Fruit fly (Drosophila melanogaster) whole organism, embryonic: ENCODE data around the gene Mco4.

Experiments
- Abd-B ChIP-seq: fragments of 200-800 bp; sonication (Bioruptor generic); optimal IDR thresholded peaks from 2 replicates; lab custom pipeline; 2018; ENCODE audit warnings: missing biosample characterization, mild to moderate bottlenecking, missing genetic modification characterization, moderate library complexity
- Aef1 ChIP-seq: fragments of 200-800 bp; sonication (Bioruptor generic); IDR thresholded peaks from 3 replicates; pipeline ENCODE4 v1.3.6; 2022; ENCODE audit warnings: missing biosample characterization, missing genetic modification characterization
- Atf6 ChIP-seq: fragments of 200-800 bp; sonication (Bioruptor generic); IDR thresholded peaks from 2 replicates; pipeline ENCODE4 v1.3.6; 2022; ENCODE audit warnings: missing biosample characterization, missing genetic modification characterization
- Bgb ChIP-seq: fragments of 200-800 bp; sonication (Bioruptor generic); IDR thresholded peaks from 2 replicates; pipeline ENCODE4 v1.3.6; 2022; ENCODE audit warnings: missing biosample characterization, missing genetic modification characterization; ENCODE audit not compliant: partially characterized antibody
- CG11247 ChIP-seq: fragments of 200-800 bp; sonication (Bioruptor generic); IDR thresholded peaks from 2 replicates; pipeline ENCODE4 v1.3.6; 2022; ENCODE audit warnings: missing biosample characterization, missing genetic modification characterization
- CG11504 ChIP-seq: fragments of 200-800 bp; sonication (Bioruptor generic); optimal IDR thresholded peaks from 3 replicates; lab custom pipeline; 2019; ENCODE audit warnings: missing biosample characterization, mild to moderate bottlenecking, missing genetic modification characterization, moderate library complexity
- CG11695 ChIP-seq: fragments of 200-800 bp; sonication (Bioruptor generic); IDR thresholded peaks from 3 replicates; pipeline ENCODE4 v1.3.6; 2022; ENCODE audit warnings: missing biosample characterization, missing genetic modification characterization
- CG1233 ChIP-seq: fragments of 200-800 bp; sonication (Bioruptor generic); optimal IDR thresholded peaks from 4 replicates; lab custom pipeline; 2018; ENCODE audit warnings: missing biosample characterization, mild to moderate bottlenecking, missing genetic modification characterization
- CG12744 ChIP-seq: fragments of 200-800 bp; sonication (Bioruptor generic); optimal IDR thresholded peaks from 2 replicates; lab custom pipeline; 2016; ENCODE audit warnings: missing biosample characterization, missing genetic modification characterization
- CG3281 ChIP-seq: fragments of 200-800 bp; sonication (Bioruptor generic); optimal IDR thresholded peaks from 3 replicates; lab custom pipeline; 2017; ENCODE audit warnings: missing biosample characterization, mild to moderate bottlenecking, missing genetic modification characterization
- CG34224 ChIP-seq: fragments of 200-800 bp; sonication (Bioruptor generic); IDR thresholded peaks from 3 replicates; pipeline ENCODE4 v1.3.6; 2022; ENCODE audit warnings: missing biosample characterization, missing genetic modification characterization; ENCODE audit not compliant: partially characterized antibody
- CG4328 ChIP-seq: fragments of 200-800 bp; sonication (Bioruptor generic); optimal IDR thresholded peaks from 3 replicates; lab custom pipeline; 2017; ENCODE audit warnings: missing biosample characterization, missing genetic modification reagents, missing genetic modification characterization
- CG6254 ChIP-seq: fragments of 200-800 bp; sonication (Bioruptor generic); optimal IDR thresholded peaks from 3 replicates; lab custom pipeline; 2017; ENCODE audit warnings: mild to moderate bottlenecking, missing biosample characterization, missing genetic modification reagents, missing genetic modification characterization
- CG6272 ChIP-seq: fragments of 200-800 bp; sonication (Bioruptor generic); IDR thresholded peaks from 2 replicates; pipeline ENCODE4 v1.3.6; 2022; ENCODE audit warnings: missing biosample characterization, missing genetic modification characterization
- CG6765 ChIP-seq: fragments of 200-800 bp; sonication (Bioruptor generic); optimal IDR thresholded peaks from 3 replicates; lab custom pipeline; 2017; ENCODE audit warnings: missing biosample characterization, mild to moderate bottlenecking, missing genetic modification characterization
- CG6791 ChIP-seq: fragments of 200-800 bp; sonication (Bioruptor generic); IDR thresholded peaks from 3 replicates; pipeline ENCODE4 v1.3.6; 2022; ENCODE audit warnings: missing biosample characterization, missing genetic modification characterization; ENCODE audit not compliant: partially characterized antibody
- CG6854 ChIP-seq: fragments of 200-800 bp; sonication (Bioruptor generic); optimal IDR thresholded peaks from 3 replicates; lab custom pipeline; 2017; ENCODE audit warnings: missing biosample characterization, mild to moderate bottlenecking, missing genetic modification characterization
- CG7271 ChIP-seq: fragments of 200-800 bp; sonication (Bioruptor generic); optimal IDR thresholded peaks from 2 replicates; lab custom pipeline; 2018; ENCODE audit warnings: missing biosample characterization, mild to moderate bottlenecking, missing genetic modification characterization, moderate library complexity
- CG8944 ChIP-seq: fragments of 200-800 bp; sonication (Bioruptor generic); optimal IDR thresholded peaks from 3 replicates; lab custom pipeline; 2016; ENCODE audit warnings: missing biosample characterization, missing genetic modification characterization
- CHES-1-like ChIP-seq: fragments of 200-800 bp; sonication (Bioruptor generic); optimal IDR thresholded peaks from 2 replicates; lab custom pipeline; 2016; ENCODE audit warnings: missing biosample characterization, missing genetic modification characterization
- Drgx ChIP-seq: fragments of 200-800 bp; sonication (Bioruptor generic); IDR thresholded peaks from 2 replicates; pipeline ENCODE4 v1.3.6; 2022; ENCODE audit warnings: missing biosample characterization, missing genetic modification characterization
- E2f1 ChIP-seq: fragments of 200-800 bp; sonication (Bioruptor generic); IDR thresholded peaks from 2 replicates; pipeline ENCODE4 v1.3.6; 2022; ENCODE audit warnings: missing biosample characterization, missing genetic modification characterization
- Fer3 ChIP-seq: fragments of 200-800 bp; sonication (Bioruptor generic); optimal IDR thresholded peaks from 2 replicates; lab custom pipeline; 2018; ENCODE audit warnings: missing biosample characterization, mild to moderate bottlenecking, missing genetic modification characterization, moderate library complexity
- Gsc ChIP-seq: fragments of 200-800 bp; sonication (Bioruptor generic); IDR thresholded peaks from 2 replicates; pipeline ENCODE4 v1.3.6; 2022; ENCODE audit warnings: missing biosample characterization, missing genetic modification characterization
- Hand ChIP-seq: fragments of 200-800 bp; sonication (Bioruptor generic); optimal IDR thresholded peaks from 2 replicates; lab custom pipeline; 2017; ENCODE audit warnings: mild to moderate bottlenecking, missing biosample characterization, missing genetic modification reagents, missing genetic modification characterization
- Hr39 ChIP-seq: fragments of >200 bp; optimal IDR thresholded peaks from 2 replicates; lab custom pipeline; 2017
- Nf-YA ChIP-seq: fragments of 200-800 bp; sonication (Bioruptor generic); IDR thresholded peaks from 2 replicates; pipeline ENCODE4 v1.3.6; 2022; ENCODE audit warnings: missing biosample characterization, missing genetic modification characterization
- Side ChIP-seq: fragments of 200-800 bp; sonication (Bioruptor generic); optimal IDR thresholded peaks from 2 replicates; lab custom pipeline; 2016; ENCODE audit warnings: missing biosample characterization, missing genetic modification characterization
- YL-1 ChIP-seq: fragments of 200-800 bp; sonication (Bioruptor generic); optimal IDR thresholded peaks from 3 replicates; lab custom pipeline; 2017; ENCODE audit warnings: missing biosample characterization, mild to moderate bottlenecking, missing genetic modification characterization
- ac ChIP-seq: fragments of 200-800 bp; sonication (Bioruptor generic); optimal IDR thresholded peaks from 3 replicates; lab custom pipeline; 2017; ENCODE audit warnings: missing biosample characterization, mild to moderate bottlenecking, missing genetic modification characterization
- btn ChIP-seq: fragments of 200-800 bp; sonication (Bioruptor generic); optimal IDR thresholded peaks from 2 replicates; lab custom pipeline; 2016; ENCODE audit warnings: missing biosample characterization, missing genetic modification characterization
- crp ChIP-seq, 2 experiments: fragments of 200-800 bp; sonication (Bioruptor generic); optimal IDR thresholded peaks; 2 replicates in 1 of 2; 3 replicates in 1 of 2; lab custom pipeline; 2017; ENCODE audit warnings: missing biosample characterization in 2 of 2, missing genetic modification characterization in 2 of 2, mild to moderate bottlenecking in 1 of 2, moderate library complexity in 1 of 2
- cwo ChIP-seq: fragments of 200-800 bp; sonication (Bioruptor generic); optimal IDR thresholded peaks from 3 replicates; lab custom pipeline; 2017; ENCODE audit warnings: missing biosample characterization, missing genetic modification characterization, mild to moderate bottlenecking, moderate library complexity, missing genetic modification reagents
- dan ChIP-seq: fragments of 200-800 bp; sonication (Bioruptor generic); IDR thresholded peaks from 2 replicates; pipeline ENCODE4 v1.3.6; 2022; ENCODE audit warnings: missing biosample characterization, missing genetic modification characterization
- dati ChIP-seq: fragments of 200-800 bp; sonication (Bioruptor generic); IDR thresholded peaks from 2 replicates; pipeline ENCODE4 v1.3.6; 2022; ENCODE audit warnings: missing biosample characterization, missing genetic modification characterization
- dimm ChIP-seq: fragments of 200-800 bp; sonication (Bioruptor generic); IDR thresholded peaks from 2 replicates; pipeline ENCODE4 v1.3.6; 2022; ENCODE audit warnings: missing biosample characterization, missing genetic modification characterization
- dpn ChIP-seq, 2 experiments: fragments of 200-800 bp; sonication (Bioruptor generic); optimal IDR thresholded peaks; 3 replicates each; lab custom pipeline; 2016; ENCODE audit warnings: missing biosample characterization in 2 of 2, missing genetic modification characterization in 2 of 2
- emc ChIP-seq: fragments of 200-800 bp; sonication (Bioruptor generic); optimal IDR thresholded peaks from 2 replicates; lab custom pipeline; 2016; ENCODE audit warnings: missing biosample characterization, missing genetic modification characterization
- exex ChIP-seq: fragments of 200-800 bp; sonication (Bioruptor generic); optimal IDR thresholded peaks from 4 replicates; lab custom pipeline; 2018; ENCODE audit warnings: missing biosample characterization, mild to moderate bottlenecking, missing genetic modification characterization, moderate library complexity
- fd102C ChIP-seq: fragments of 200-800 bp; sonication (Bioruptor generic); optimal IDR thresholded peaks from 2 replicates; lab custom pipeline; 2018; ENCODE audit warnings: missing biosample characterization, mild to moderate bottlenecking, missing genetic modification characterization, moderate library complexity
- gro ChIP-seq: fragments of 200-800 bp; sonication (Bioruptor generic); optimal IDR thresholded peaks from 2 replicates; lab custom pipeline; 2016; ENCODE audit warnings: missing biosample characterization, missing genetic modification characterization
- ind ChIP-seq: fragments of 200-800 bp; sonication (Bioruptor generic); optimal IDR thresholded peaks from 3 replicates; lab custom pipeline; 2016; ENCODE audit warnings: missing biosample characterization, missing genetic modification characterization
- mirr ChIP-seq: fragments of 200-800 bp; sonication (Bioruptor generic); optimal IDR thresholded peaks from 3 replicates; lab custom pipeline; 2018; ENCODE audit warnings: missing biosample characterization, mild to moderate bottlenecking, missing genetic modification characterization
- nerfin-2 ChIP-seq: fragments of 200-800 bp; sonication (Bioruptor generic); IDR thresholded peaks from 2 replicates; pipeline ENCODE4 v1.3.6; 2022; ENCODE audit warnings: missing biosample characterization, missing genetic modification characterization; ENCODE audit not compliant: partially characterized antibody
- otp ChIP-seq: fragments of 200-800 bp; sonication (Bioruptor generic); IDR thresholded peaks from 3 replicates; pipeline ENCODE4, ENCODE4 v1.3.6; 2022; ENCODE audit warnings: missing biosample characterization, missing genetic modification characterization
- p53 ChIP-seq: fragments of 200-800 bp; sonication (Bioruptor generic); optimal IDR thresholded peaks from 2 replicates; lab custom pipeline; 2016; ENCODE audit warnings: missing biosample characterization, missing genetic modification characterization
- repo ChIP-seq: fragments of 200-800 bp; sonication (Bioruptor generic); optimal IDR thresholded peaks from 2 replicates; lab custom pipeline; 2016; ENCODE audit warnings: missing biosample characterization, missing genetic modification characterization
- row ChIP-seq: fragments of 200-800 bp; sonication (Bioruptor generic); IDR thresholded peaks from 3 replicates; pipeline ENCODE4 v1.3.6; 2022; ENCODE audit warnings: missing biosample characterization, missing genetic modification characterization
- stc ChIP-seq: fragments of 200-800 bp; sonication (Bioruptor generic); IDR thresholded peaks from 2 replicates; pipeline ENCODE4 v1.3.6; 2022; ENCODE audit warnings: missing biosample characterization, missing genetic modification characterization
- tx ChIP-seq: fragments of 200-800 bp; sonication (Bioruptor generic); optimal IDR thresholded peaks from 2 replicates; lab custom pipeline; 2016; ENCODE audit warnings: missing biosample characterization, missing genetic modification characterization
- wdn ChIP-seq: fragments of 200-800 bp; sonication (Bioruptor generic); IDR thresholded peaks from 2 replicates; pipeline ENCODE4 v1.3.6; 2022; ENCODE audit warnings: missing biosample characterization, missing genetic modification characterization

The Mco4 gene

DNA sequence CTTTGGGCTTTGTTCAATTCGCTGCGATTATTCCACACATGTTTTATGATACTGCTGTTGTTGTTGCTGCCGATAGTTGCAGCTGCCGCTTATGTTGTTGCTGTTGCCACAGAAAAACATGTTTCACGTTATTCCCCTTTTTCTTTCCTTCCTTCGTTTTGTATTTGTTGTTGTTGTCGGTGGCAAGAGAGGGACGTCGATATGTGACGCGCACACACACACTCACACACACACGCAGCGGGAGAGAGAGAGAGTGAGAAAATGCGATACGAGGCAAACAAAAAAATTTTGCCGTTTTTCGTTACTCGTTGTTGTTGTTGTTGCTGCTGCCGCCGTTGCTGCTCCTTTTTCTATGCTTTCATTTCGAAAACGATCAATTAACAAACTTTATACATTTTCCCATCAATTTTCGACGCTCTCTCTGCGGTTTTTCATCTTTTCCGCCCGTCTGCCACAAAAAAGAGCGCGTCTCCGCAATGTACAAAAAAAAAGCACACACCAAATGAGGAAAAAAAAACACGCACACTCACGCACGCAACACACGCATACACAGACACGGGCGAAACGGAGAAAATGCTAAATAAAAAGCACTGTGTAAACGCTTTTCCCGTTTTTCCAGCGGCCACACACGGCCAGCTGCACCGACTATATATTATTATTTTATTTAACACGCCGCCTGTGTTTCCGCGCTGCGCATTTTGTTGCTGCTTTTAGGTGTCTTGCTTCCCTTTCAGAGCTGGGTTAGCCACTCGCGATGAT is 30.7 kb upstream of the Mco4 start (continued):
- TF ChIP-seq ac (no peak), mirr (GFP tag; lab: Kevin White, UChicago) (no peak), CG34224 (GFP tag; lab: Robert Waterston, UW) (no peak), Drgx (GFP tag; lab: Robert Waterston, UW) (peak; percentile 67), crp (GFP tag; optimal IDR thresholded peaks at IDR 0.05; lab: Kevin White, UChicago) (no peak), dati (GFP tag; lab: Robert Waterston, UW) (no peak), Bgb (GFP tag; lab: Robert Waterston, UW) (no peak), E2f1 (GFP tag; lab: Robert Waterston, UW) (no peak), CHES-1-like (GFP tag; lab: Kevin White, UChicago) (no peak), Fer3 (tag; lab: Kevin White, UChicago) (no peak), CG12744 (no peak), row (GFP tag; lab: Robert Waterston, UW) (no peak), gro (no peak), dpn (GFP tag; optimal IDR thresholded peaks at IDR 0.05; lab: Kevin White, UChicago) (no peak), tx (GFP tag; lab: Kevin White, UChicago) (no peak), CG4328 (GFP tag; lab: Kevin White, UChicago) (no peak), CG8944 (GFP tag; lab: Kevin White, UChicago) (no peak), emc (GFP tag; lab: Kevin White, UChicago) (no peak), CG6854 (GFP tag; lab: Kevin White, UChicago) (peak; percentile 5), Hand (GFP tag; lab: Kevin White, UChicago) (no peak), cwo (GFP tag; lab: Kevin White, UChicago) (no peak), Abd-B (GFP tag; lab: Kevin White, UChicago) (no peak), CG11247 (no peak), otp (no peak), btn (no peak), exex (tag; lab: Kevin White, UChicago) (no peak), fd102C (GFP tag; lab: Kevin White, UChicago) (no peak), ind (GFP tag; lab: Kevin White, UChicago) (no peak), Side (GFP tag; lab: Kevin White, UChicago) (no peak), wdn (GFP tag; lab: Robert Waterston, UW) (no peak), CG7271 (tag; lab: Kevin White, UChicago) (no peak), CG6254 (no peak), dimm (GFP tag; lab: Robert Waterston, UW) (no peak), CG6765 (GFP tag; lab: Kevin White, UChicago) (no peak), p53 (GFP tag; lab: Kevin White, UChicago) (no peak), dan (no peak), CG11504 (tag; lab: Kevin White, UChicago) (peak; percentile 23), YL-1 (GFP tag; lab: Kevin White, UChicago) (peak; percentile 47), CG6791 (no peak), Aef1 (GFP tag; lab: Robert Waterston, UW) (peak; percentile 10; the same call in 1 of the 3 replicates), repo (GFP tag; lab: Kevin White, UChicago) (no peak), Atf6 (GFP tag; lab: Robert Waterston, UW) (no peak), nerfin-2 (no peak), CG11695 (GFP tag; lab: Robert Waterston, UW) (no peak), Gsc (GFP tag; lab: Robert Waterston, UW) (no peak), Hr39 (lab: Kevin White, UChicago) (no peak), Nf-YA (no peak), CG1233 (GFP tag; lab: Kevin White, UChicago) (no peak), stc (GFP tag; lab: Robert Waterston, UW) (no peak), CG6272 (no peak), CG3281 (GFP tag; lab: Kevin White, UChicago) (no peak)
